Worm (Caenorhabditis elegans) whole organism, L1 larva: Measurements from ENCODE around the gene clic-1.
A peak's percentile ranks its signal among the peaks of the same experiment; 100 is the strongest.

Experiments used
- C16A3.4 ChIP-seq: fragments of 150-350 bp; optimal IDR thresholded peaks from 2 replicates; lab custom pipeline; 2014; ENCODE audit warnings: missing biosample characterization, missing genetic modification characterization
- F16B12.6 ChIP-seq: fragments of 150-350 bp; optimal IDR thresholded peaks from 2 replicates; lab custom pipeline; 2014; ENCODE audit warnings: missing biosample characterization, missing genetic modification characterization
- Y116A8C.19 ChIP-seq: sonication (generic microtip); optimal IDR thresholded peaks from 2 replicates; lab custom pipeline; 2016; ENCODE audit warnings: missing compliant biosample characterization, missing genetic modification characterization, borderline replicate concordance
- alr-1 ChIP-seq: fragments of 200-800 bp; sonication (Bioruptor generic); optimal IDR thresholded peaks from 2 replicates; lab custom pipeline; 2018; ENCODE audit warnings: borderline replicate concordance, mild to moderate bottlenecking, missing genetic modification characterization, missing compliant biosample characterization
- aly-2 ChIP-seq: fragments of 150-350 bp; optimal IDR thresholded peaks from 2 replicates; lab custom pipeline; 2014; ENCODE audit warnings: missing biosample characterization, missing genetic modification characterization
- ama-1 ChIP-seq: fragments of 150-350 bp; optimal IDR thresholded peaks from 2 replicates; lab custom pipeline; 2014
- blmp-1 ChIP-seq: fragments of 150-350 bp; optimal IDR thresholded peaks from 2 replicates; lab custom pipeline; 2014; ENCODE audit warnings: missing biosample characterization, missing genetic modification characterization
- ceh-63 ChIP-seq: fragments of 200-800 bp; sonication (Bioruptor generic); optimal IDR thresholded peaks from 2 replicates; lab custom pipeline; 2018; ENCODE audit warnings: mild to moderate bottlenecking, missing genetic modification characterization, missing compliant biosample characterization
- ceh-82 ChIP-seq, 3 experiments: fragments of 150-350 bp in 1 of 3; sonication (generic microtip) in 2 of 3; optimal IDR thresholded peaks; 2 replicates each; lab custom pipeline; 2014 to 2017; ENCODE audit warnings: missing biosample characterization in 3 of 3, missing genetic modification characterization in 3 of 3
- ceh-88 ChIP-seq: fragments of 200-800 bp; sonication (Bioruptor generic); IDR thresholded peaks from 2 replicates; pipeline ENCODE4 v1.3.6; 2022; ENCODE audit warnings: missing genetic modification characterization, missing compliant biosample characterization
- ces-1 ChIP-seq: fragments of 150-350 bp; optimal IDR thresholded peaks from 2 replicates; lab custom pipeline; 2014; ENCODE audit warnings: missing biosample characterization, missing genetic modification reagents, missing genetic modification characterization
- egl-27 ChIP-seq, 2 experiments: fragments of 150-350 bp in 1 of 2; sonication (generic microtip); optimal IDR thresholded peaks; 3 replicates each; lab custom pipeline; 2017 to 2018; ENCODE audit warnings: missing biosample characterization in 2 of 2, missing genetic modification characterization in 2 of 2, missing genetic modification reagents in 2 of 2
- elt-3 ChIP-seq, 6 experiments: fragments of 150-350 bp in 1 of 6; sonication (generic microtip); optimal IDR thresholded peaks; 2 replicates each; lab custom pipeline; 2017 to 2018; ENCODE audit warnings: missing biosample characterization in 6 of 6, missing genetic modification characterization in 6 of 6, inconsistent platforms in 1 of 6
- ets-5 ChIP-seq: fragments of 200-800 bp; sonication (Bioruptor generic); IDR thresholded peaks from 2 replicates; pipeline ENCODE4 v1.3.6; 2022; ENCODE audit warnings: missing genetic modification characterization, missing compliant biosample characterization
- fkh-10 ChIP-seq: sonication (generic microtip); optimal IDR thresholded peaks from 2 replicates; lab custom pipeline; 2017; ENCODE audit warnings: missing biosample characterization, missing genetic modification reagents, missing genetic modification characterization
- fkh-8 ChIP-seq: sonication (generic microtip); optimal IDR thresholded peaks from 2 replicates; lab custom pipeline; 2016; ENCODE audit warnings: mild to moderate bottlenecking, missing genetic modification characterization, missing compliant biosample characterization
- hlh-17 ChIP-seq: fragments of 200-800 bp; sonication (Bioruptor generic); optimal IDR thresholded peaks from 2 replicates; lab custom pipeline; 2018; ENCODE audit warnings: missing genetic modification characterization, mild to moderate bottlenecking, missing compliant biosample characterization, moderate library complexity, borderline replicate concordance
- hlh-4 ChIP-seq: sonication (generic microtip); optimal IDR thresholded peaks from 2 replicates; lab custom pipeline; 2016; ENCODE audit warnings: mild to moderate bottlenecking, missing genetic modification characterization, missing compliant biosample characterization
- irx-1 ChIP-seq: sonication (generic microtip); optimal IDR thresholded peaks from 2 replicates; lab custom pipeline; 2016; ENCODE audit warnings: missing genetic modification characterization, missing compliant biosample characterization
- lin-13 ChIP-seq: fragments of 150-350 bp; optimal IDR thresholded peaks from 2 replicates; lab custom pipeline; 2014; ENCODE audit warnings: missing biosample characterization, missing genetic modification reagents, missing genetic modification characterization
- lin-15B ChIP-seq: fragments of 150-350 bp; sonication (generic microtip); optimal IDR thresholded peaks from 3 replicates; lab custom pipeline; 2014; ENCODE audit warnings: missing biosample characterization, missing genetic modification characterization
- lir-3 ChIP-seq: sonication (generic microtip); optimal IDR thresholded peaks from 2 replicates; lab custom pipeline; 2016; ENCODE audit warnings: mild to moderate bottlenecking, missing genetic modification characterization, moderate library complexity, missing compliant biosample characterization; ENCODE audit not compliant: poor library complexity
- mab-9 ChIP-seq: fragments of 200-800 bp; sonication (Bioruptor generic); IDR thresholded peaks from 2 replicates; pipeline ENCODE4 v1.3.6; 2022; ENCODE audit warnings: missing genetic modification reagents, missing genetic modification characterization, missing compliant biosample characterization
- mdl-1 ChIP-seq, 2 experiments: fragments of 150-350 bp; optimal IDR thresholded peaks; 2 replicates each; lab custom pipeline; 2014 to 2017; ENCODE audit warnings: missing biosample characterization in 2 of 2, missing genetic modification characterization in 2 of 2, inconsistent platforms in 1 of 2
- mef-2 ChIP-seq: fragments of 150-350 bp; optimal IDR thresholded peaks from 2 replicates; lab custom pipeline; 2014; ENCODE audit warnings: missing biosample characterization, missing genetic modification characterization
- mep-1 ChIP-seq: fragments of 150-350 bp; optimal IDR thresholded peaks from 2 replicates; lab custom pipeline; 2014; ENCODE audit warnings: missing biosample characterization, missing genetic modification characterization
- nhr-11 ChIP-seq: fragments of 150-350 bp; optimal IDR thresholded peaks from 2 replicates; lab custom pipeline; 2014; ENCODE audit warnings: missing biosample characterization, missing genetic modification characterization
- nhr-12 ChIP-seq: sonication (generic microtip); optimal IDR thresholded peaks from 2 replicates; lab custom pipeline; 2017; ENCODE audit warnings: missing biosample characterization, missing genetic modification characterization
- nhr-19 ChIP-seq: fragments of 200-800 bp; sonication (Bioruptor generic); conservative IDR thresholded peaks from 2 replicates; pipeline ENCODE4 v1.3.6; 2022; ENCODE audit warnings: missing genetic modification characterization, missing compliant biosample characterization
- nhr-28 ChIP-seq: fragments of 150-350 bp; optimal IDR thresholded peaks from 2 replicates; lab custom pipeline; 2014; ENCODE audit warnings: missing biosample characterization, missing genetic modification characterization
- nhr-47 ChIP-seq: sonication (generic microtip); optimal IDR thresholded peaks from 2 replicates; lab custom pipeline; 2016; ENCODE audit warnings: mild to moderate bottlenecking, missing genetic modification characterization, moderate library complexity, missing compliant biosample characterization
- nhr-85 ChIP-seq: sonication (generic microtip); peaks from one replicate; lab custom pipeline; 2016; ENCODE audit warnings: missing genetic modification characterization, inconsistent platforms, missing compliant biosample characterization
- nhr-90 ChIP-seq: sonication (generic microtip); optimal IDR thresholded peaks from 2 replicates; lab custom pipeline; 2016; ENCODE audit warnings: mild to moderate bottlenecking, missing genetic modification characterization, missing compliant biosample characterization; ENCODE audit not compliant: poor library complexity
- pax-3 ChIP-seq: fragments of 200-800 bp; sonication (Bioruptor generic); optimal IDR thresholded peaks from 2 replicates; lab custom pipeline; 2018; ENCODE audit warnings: mild to moderate bottlenecking, missing genetic modification characterization, moderate library complexity, missing compliant biosample characterization
- pqm-1 ChIP-seq: sonication (generic microtip); optimal IDR thresholded peaks from 3 replicates; lab custom pipeline; 2017; ENCODE audit warnings: missing biosample characterization, missing genetic modification characterization
- skn-1 ChIP-seq: fragments of 150-350 bp; optimal IDR thresholded peaks from 2 replicates; lab custom pipeline; 2014; ENCODE audit warnings: missing biosample characterization, missing genetic modification characterization
- snpc-4 ChIP-seq: fragments of 150-350 bp; optimal IDR thresholded peaks from 2 replicates; lab custom pipeline; 2014; ENCODE audit warnings: missing biosample characterization, missing genetic modification characterization
- sox-4 ChIP-seq: sonication (generic microtip); optimal IDR thresholded peaks from 2 replicates; lab custom pipeline; 2016; ENCODE audit warnings: missing genetic modification characterization, missing compliant biosample characterization
- sptf-1 ChIP-seq: fragments of 150-350 bp; optimal IDR thresholded peaks from 2 replicates; lab custom pipeline; 2014; ENCODE audit warnings: missing biosample characterization, missing genetic modification characterization
- sup-37 ChIP-seq: fragments of 200-800 bp; sonication (Bioruptor generic); optimal IDR thresholded peaks from 2 replicates; lab custom pipeline; 2018; ENCODE audit warnings: mild to moderate bottlenecking, missing genetic modification characterization, missing compliant biosample characterization
- swsn-7 ChIP-seq: sonication (generic microtip); optimal IDR thresholded peaks from 2 replicates; lab custom pipeline; 2016; ENCODE audit warnings: missing genetic modification characterization, missing compliant biosample characterization
- tbx-2 ChIP-seq: sonication (generic microtip); optimal IDR thresholded peaks from 2 replicates; lab custom pipeline; 2016; ENCODE audit warnings: missing genetic modification characterization, missing compliant biosample characterization
- unc-130 ChIP-seq: fragments of 150-350 bp; optimal IDR thresholded peaks from 2 replicates; lab custom pipeline; 2017; ENCODE audit warnings: missing biosample characterization, missing genetic modification characterization, inconsistent platforms
- unc-62 ChIP-seq: fragments of 150-350 bp; optimal IDR thresholded peaks from 2 replicates; lab custom pipeline; 2014; ENCODE audit warnings: missing biosample characterization, missing genetic modification reagents, missing genetic modification characterization
- unc-86 ChIP-seq: sonication (generic microtip); optimal IDR thresholded peaks from 2 replicates; lab custom pipeline; 2016; ENCODE audit warnings: missing genetic modification characterization, missing compliant biosample characterization
- xbp-1 ChIP-seq: sonication (generic microtip); optimal IDR thresholded peaks from 2 replicates; lab custom pipeline; 2016; ENCODE audit warnings: missing genetic modification characterization, missing compliant biosample characterization
- ztf-11 ChIP-seq, 2 experiments: sonication (generic microtip); optimal IDR thresholded peaks; 2 replicates each; lab custom pipeline; 2016 to 2017; ENCODE audit warnings: missing genetic modification characterization in 2 of 2, missing biosample characterization in 1 of 2, missing compliant biosample characterization in 1 of 2
- ztf-4 ChIP-seq: fragments of 150-350 bp; optimal IDR thresholded peaks from 2 replicates; lab custom pipeline; 2014; ENCODE audit warnings: missing biosample characterization, missing genetic modification characterization

The clic-1 gene

DNA sequence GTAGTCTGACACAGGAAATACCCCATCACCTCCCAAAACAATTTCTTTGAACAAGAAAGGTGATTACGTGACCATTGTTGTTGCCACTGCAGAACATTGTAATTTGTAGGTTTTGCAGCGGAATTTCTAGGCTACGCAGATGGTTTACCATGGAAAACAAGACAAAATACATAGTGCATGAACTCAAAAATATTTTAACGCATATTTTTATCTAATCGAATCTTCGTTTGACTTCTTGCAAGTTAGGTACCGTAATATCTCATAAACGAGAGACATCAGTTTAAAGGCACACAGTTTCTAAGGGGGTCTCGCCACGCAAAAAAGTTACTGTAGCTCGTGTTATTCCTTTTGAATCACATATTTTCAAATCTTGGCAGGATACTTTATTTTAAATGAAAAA lies 44.3 kb upstream of the clic-1 start:
- TF ChIP-seq nhr-47 (no peak), hlh-17 (GFP tag; lab: Kevin White, UChicago) (no peak), unc-86 (no peak), xbp-1 (no peak), ztf-4 (no peak), swsn-7 (tag; lab: Kevin White, UChicago) (no peak), hlh-4 (no peak), mab-9 (GFP tag; lab: Robert Waterston, UW) (no peak), fkh-8 (tag; lab: Kevin White, UChicago) (no peak), ces-1 (no peak), elt-3 (tag; optimal IDR thresholded peaks at IDR 0.05; lab: Kevin White, UChicago) (no peak), unc-62 (no peak), ama-1 (lab: Kevin White, UChicago) (no peak), aly-2 (tag; lab: Kevin White, UChicago) (no peak), nhr-11 (no peak), snpc-4 (tag; lab: Kevin White, UChicago) (no peak), ceh-88 (GFP tag; lab: Robert Waterston, UW) (no peak), Y116A8C.19 (no peak), F16B12.6 (tag; lab: Kevin White, UChicago) (no peak)

- TF ChIP-seq ces-1, result no peak
- TF ChIP-seq nhr-85 (tag; lab: Kevin White, UChicago), result peak; percentile 15
These were observed 42.4 kb upstream of the clic-1 start, which contains the start of gene C26F1.3 for ce11 chrV:7777098-7777497. Gene C26F1.3 (plus strand): TSS chrV:7777300.

DNA sequence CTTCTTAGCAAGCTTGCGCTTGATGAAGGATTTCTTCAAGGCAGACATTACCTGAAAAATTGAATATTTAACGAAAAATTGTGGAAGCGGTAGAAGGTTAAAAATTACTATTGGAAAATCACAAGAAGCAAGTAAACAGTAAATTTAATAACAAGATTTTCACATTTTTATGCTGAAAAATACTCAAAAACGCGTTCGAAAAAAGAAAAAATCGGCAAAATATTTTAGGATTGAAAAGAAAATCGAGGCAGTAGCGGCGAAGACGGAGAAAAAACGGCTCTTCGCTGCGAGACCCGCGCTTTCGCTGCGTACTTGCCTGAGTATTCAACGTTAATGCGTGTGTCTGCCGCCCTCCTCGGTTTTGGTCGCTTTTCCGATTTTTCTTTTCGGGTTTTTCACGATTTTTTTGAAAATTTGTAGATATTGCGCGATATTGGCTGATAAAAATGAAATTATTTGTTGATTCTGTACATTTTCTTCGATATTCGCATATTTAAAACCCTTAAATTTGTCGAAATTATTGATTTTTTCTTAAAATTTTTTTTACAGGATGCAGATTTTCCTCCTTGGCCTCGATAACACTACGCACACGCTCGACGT lies 41.4 kb upstream of the clic-1 start, which contains the start of the genes rpl-39 and rps-30:
rpl-39 (minus strand) TSS at position 51 of the 600 bp plus-strand sequence.
rps-30 (plus strand) TSS at position 550 of the 600 bp plus-strand sequence.
- peak; percentile 23 for TF ChIP-seq ztf-4
- no peak for TF ChIP-seq ces-1
- TF ChIP-seq pax-3, result peak; percentile 54
- no peak for TF ChIP-seq nhr-28
- TF ChIP-seq lin-15B (tag; lab: Kevin White, UChicago), result peak; percentile 79
- peak; percentile 79 for TF ChIP-seq swsn-7 (tag; lab: Kevin White, UChicago)
- peak; percentile 71 for TF ChIP-seq blmp-1
- no peak for TF ChIP-seq mab-9 (GFP tag; lab: Robert Waterston, UW)
- peak in 1 of 2 experiments; percentile 73 for TF ChIP-seq mdl-1 (tag; optimal IDR thresholded peaks at IDR 0.05; lab: Kevin White, UChicago)
- peak; percentile 63 for TF ChIP-seq snpc-4 (tag; lab: Kevin White, UChicago)
- TF ChIP-seq sptf-1 (tag; lab: Kevin White, UChicago), result no peak
- TF ChIP-seq sox-4 (tag; lab: Kevin White, UChicago), result no peak
- TF ChIP-seq irx-1 (tag; lab: Kevin White, UChicago), result peak; percentile 41
- peak; percentile 84 for TF ChIP-seq C16A3.4
- TF ChIP-seq mep-1 (tag; lab: Kevin White, UChicago), result peak; percentile 90
- TF ChIP-seq lin-13 (GFP tag; lab: Kevin White, UChicago), result peak; percentile 88
- TF ChIP-seq sup-37 (GFP tag; lab: Kevin White, UChicago), result peak; percentile 11
- peak; percentile 78 for TF ChIP-seq tbx-2
- no peak for TF ChIP-seq alr-1 (tag; lab: Kevin White, UChicago)
- no peak for TF ChIP-seq lir-3 (tag; lab: Kevin White, UChicago)
- TF ChIP-seq egl-27 (tag; optimal IDR thresholded peaks at IDR 0.05; lab: Kevin White, UChicago), result no peak
- no peak for TF ChIP-seq ztf-11 (tag; optimal IDR thresholded peaks at IDR 0.05; lab: Kevin White, UChicago)
- peak in 5 of 6 experiments; percentile 23 to 82 (median 61) for TF ChIP-seq elt-3 (tag; optimal IDR thresholded peaks at IDR 0.05; lab: Kevin White, UChicago)
- peak; percentile 46 for TF ChIP-seq fkh-10 (GFP tag; lab: Kevin White, UChicago)
- no peak for TF ChIP-seq unc-62
- peak; percentile 81 for TF ChIP-seq nhr-19 (GFP tag; lab: Robert Waterston, UW)
- peak; percentile 89 for TF ChIP-seq skn-1 (tag; lab: Kevin White, UChicago)
- peak; percentile 38 for TF ChIP-seq mef-2
- TF ChIP-seq nhr-12 (tag; lab: Kevin White, UChicago), result no peak
- TF ChIP-seq ets-5 (GFP tag; lab: Robert Waterston, UW), result no peak
- no peak for TF ChIP-seq pqm-1 (tag; lab: Kevin White, UChicago)
- no peak for TF ChIP-seq ceh-63 (GFP tag; lab: Kevin White, UChicago)
- peak; percentile 29 for TF ChIP-seq nhr-11
- peak; percentile 60 for TF ChIP-seq unc-86
- peak; percentile 84 for TF ChIP-seq unc-130 (tag; lab: Kevin White, UChicago)
- peak; percentile 84 to 94 (median 84) for TF ChIP-seq ceh-82 (tag; optimal IDR thresholded peaks at IDR 0.05; lab: Kevin White, UChicago)
- TF ChIP-seq xbp-1, result peak; percentile 82
- no peak for TF ChIP-seq Y116A8C.19
- TF ChIP-seq nhr-90 (tag; lab: Kevin White, UChicago), result peak; percentile 59
